Fruit fly (Drosophila melanogaster) whole organism, adult: Measurements from ENCODE around the gene Pdss2.

ENCODE experiments used
- CG11617 ChIP-seq: fragments of 200-800 bp; sonication (Bioruptor generic); optimal IDR thresholded peaks from 2 replicates; lab custom pipeline; 2017; ENCODE audit warnings: mild to moderate bottlenecking, missing biosample characterization, missing genetic modification reagents, missing genetic modification characterization
- CG12768 ChIP-seq: fragments of 200-800 bp; sonication (Bioruptor generic); optimal IDR thresholded peaks from 2 replicates; lab custom pipeline; 2017; ENCODE audit warnings: missing biosample characterization, missing genetic modification characterization, mild to moderate bottlenecking, moderate library complexity, missing genetic modification reagents
- CG14711 ChIP-seq: fragments of 200-800 bp; sonication (Bioruptor generic); optimal IDR thresholded peaks from 2 replicates; lab custom pipeline; 2018; ENCODE audit warnings: missing biosample characterization, mild to moderate bottlenecking, missing genetic modification characterization, moderate library complexity
- CG1620 ChIP-seq: fragments of 200-800 bp; sonication (Bioruptor generic); optimal IDR thresholded peaks from 2 replicates; lab custom pipeline; 2016; ENCODE audit warnings: missing biosample characterization, missing genetic modification characterization
- CG33017 ChIP-seq: fragments of 200-800 bp; sonication (Bioruptor generic); optimal IDR thresholded peaks from 2 replicates; lab custom pipeline; 2018; ENCODE audit warnings: missing biosample characterization, mild to moderate bottlenecking, missing genetic modification characterization, moderate library complexity
- CG5204 ChIP-seq: fragments of 200-800 bp; sonication (Bioruptor generic); optimal IDR thresholded peaks from 2 replicates; lab custom pipeline; 2016; ENCODE audit warnings: missing biosample characterization, missing genetic modification characterization
- CG7045 ChIP-seq: fragments of 200-800 bp; sonication (Bioruptor generic); optimal IDR thresholded peaks from 2 replicates; lab custom pipeline; 2017; ENCODE audit warnings: missing biosample characterization, mild to moderate bottlenecking, missing genetic modification characterization
- CG7101 ChIP-seq: fragments of 200-800 bp; sonication (Bioruptor generic); optimal IDR thresholded peaks from 2 replicates; lab custom pipeline; 2018; ENCODE audit warnings: missing biosample characterization, mild to moderate bottlenecking, missing genetic modification characterization, moderate library complexity
- Clk ChIP-seq: fragments of 200-800 bp; sonication (Bioruptor generic); optimal IDR thresholded peaks from 2 replicates; lab custom pipeline; 2017; ENCODE audit warnings: missing biosample characterization, missing genetic modification characterization
- Crg-1 ChIP-seq: fragments of 200-800 bp; sonication (Bioruptor generic); optimal IDR thresholded peaks from 2 replicates; lab custom pipeline; 2016; ENCODE audit warnings: missing biosample characterization, missing genetic modification characterization
- Hr96 ChIP-seq: fragments of 200-800 bp; sonication (Bioruptor generic); optimal IDR thresholded peaks from 2 replicates; lab custom pipeline; 2016; ENCODE audit warnings: missing biosample characterization, missing genetic modification characterization
- Mnt ChIP-seq: fragments of 200-800 bp; sonication (Bioruptor generic); optimal IDR thresholded peaks from 2 replicates; lab custom pipeline; 2016; ENCODE audit warnings: missing biosample characterization, mild to moderate bottlenecking, missing genetic modification characterization
- bab1 ChIP-seq: fragments of 200-800 bp; sonication (Bioruptor generic); optimal IDR thresholded peaks from 3 replicates; lab custom pipeline; 2019; ENCODE audit warnings: missing biosample characterization, mild to moderate bottlenecking, missing genetic modification characterization, moderate library complexity
- cic ChIP-seq: fragments of 200-800 bp; sonication (Bioruptor generic); optimal IDR thresholded peaks from 2 replicates; lab custom pipeline; 2017; ENCODE audit warnings: missing biosample characterization, mild to moderate bottlenecking, missing genetic modification characterization, moderate library complexity
- cnc ChIP-seq, 2 experiments: fragments of >200 bp; optimal IDR thresholded peaks; 2 replicates each; lab custom pipeline; 2017
- kay ChIP-seq: fragments of 200-800 bp; sonication (Bioruptor generic); peaks from one replicate; lab custom pipeline; 2016; ENCODE audit warnings: missing biosample characterization, missing genetic modification characterization, borderline replicate concordance
- ovo ChIP-seq: fragments of 200-800 bp; sonication (Bioruptor generic); optimal IDR thresholded peaks from 2 replicates; lab custom pipeline; 2016; ENCODE audit warnings: missing biosample characterization, missing genetic modification characterization
- pad ChIP-seq: fragments of 200-800 bp; sonication (Bioruptor generic); optimal IDR thresholded peaks from 3 replicates; lab custom pipeline; 2017; ENCODE audit warnings: missing biosample characterization, missing genetic modification characterization, mild to moderate bottlenecking, moderate library complexity, missing genetic modification reagents
- tj ChIP-seq: fragments of 200-800 bp; sonication (Bioruptor generic); optimal IDR thresholded peaks from 3 replicates; lab custom pipeline; 2017; ENCODE audit warnings: missing biosample characterization, mild to moderate bottlenecking, missing genetic modification characterization, moderate library complexity
- toe ChIP-seq: fragments of 200-800 bp; sonication (Bioruptor generic); optimal IDR thresholded peaks from 2 replicates; lab custom pipeline; 2016; ENCODE audit warnings: missing biosample characterization, missing genetic modification characterization

Pdss2 gene

DNA sequence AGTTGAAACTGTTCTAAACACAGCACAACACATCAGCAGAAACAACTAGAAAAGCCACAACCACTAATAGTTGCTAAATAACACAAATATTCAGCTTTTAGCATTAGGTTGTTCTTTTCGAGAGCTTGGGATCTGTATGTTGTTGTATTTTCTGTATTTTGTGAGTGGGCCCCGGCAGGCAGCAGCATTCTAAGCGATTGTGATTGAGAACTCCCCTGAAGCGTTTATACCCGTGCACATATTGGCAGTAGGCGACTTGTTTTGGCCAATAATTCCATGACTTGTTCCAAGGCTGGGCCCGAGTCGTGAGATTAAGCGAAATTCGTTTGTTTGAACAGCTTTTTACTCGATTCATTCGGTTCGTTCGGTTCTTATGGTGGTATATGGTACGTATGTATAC lies 34.3 kb downstream of the Pdss2 start:
- TF ChIP-seq CG1620 (GFP tag; lab: Kevin White, UChicago): no peak
- no peak for TF ChIP-seq kay (GFP tag; lab: Kevin White, UChicago)
- no peak for TF ChIP-seq pad
- no peak for TF ChIP-seq ovo
- TF ChIP-seq cnc (optimal IDR thresholded peaks at IDR 0.05; lab: Kevin White, UChicago): no peak
- TF ChIP-seq Clk (GFP tag; lab: Kevin White, UChicago): no peak
- TF ChIP-seq CG7101: no peak
- TF ChIP-seq cic: no peak
- TF ChIP-seq Crg-1 (GFP tag; lab: Kevin White, UChicago): no peak
- no peak for TF ChIP-seq CG12768
- no peak for TF ChIP-seq Mnt (GFP tag; lab: Kevin White, UChicago)
- TF ChIP-seq tj (GFP tag; lab: Kevin White, UChicago): no peak
- TF ChIP-seq CG14711 (tag; lab: Kevin White, UChicago): no peak
- TF ChIP-seq toe: no peak
- TF ChIP-seq CG11617 (GFP tag; lab: Kevin White, UChicago): no peak
- no peak for TF ChIP-seq CG33017 (tag; lab: Kevin White, UChicago)
- no peak for TF ChIP-seq bab1 (GFP tag; lab: Kevin White, UChicago)

dm6 chr3L:21064587-21064986 lies 36.9 kb downstream of the Pdss2 start:
- TF ChIP-seq CG11617 (GFP tag; lab: Kevin White, UChicago) (no peak), cic (no peak), Clk (GFP tag; lab: Kevin White, UChicago) (no peak), CG1620 (GFP tag; lab: Kevin White, UChicago) (no peak), toe (no peak), CG14711 (tag; lab: Kevin White, UChicago) (no peak), CG7045 (no peak), bab1 (GFP tag; lab: Kevin White, UChicago) (no peak), pad (no peak), cnc (optimal IDR thresholded peaks at IDR 0.05; lab: Kevin White, UChicago) (no peak), CG7101 (no peak), Mnt (GFP tag; lab: Kevin White, UChicago) (no peak), Hr96 (GFP tag; lab: Kevin White, UChicago) (no peak), ovo (no peak), tj (GFP tag; lab: Kevin White, UChicago) (no peak), CG5204 (GFP tag; lab: Kevin White, UChicago) (no peak), Crg-1 (GFP tag; lab: Kevin White, UChicago) (no peak), kay (GFP tag; lab: Kevin White, UChicago) (no peak), CG12768 (no peak)

DNA sequence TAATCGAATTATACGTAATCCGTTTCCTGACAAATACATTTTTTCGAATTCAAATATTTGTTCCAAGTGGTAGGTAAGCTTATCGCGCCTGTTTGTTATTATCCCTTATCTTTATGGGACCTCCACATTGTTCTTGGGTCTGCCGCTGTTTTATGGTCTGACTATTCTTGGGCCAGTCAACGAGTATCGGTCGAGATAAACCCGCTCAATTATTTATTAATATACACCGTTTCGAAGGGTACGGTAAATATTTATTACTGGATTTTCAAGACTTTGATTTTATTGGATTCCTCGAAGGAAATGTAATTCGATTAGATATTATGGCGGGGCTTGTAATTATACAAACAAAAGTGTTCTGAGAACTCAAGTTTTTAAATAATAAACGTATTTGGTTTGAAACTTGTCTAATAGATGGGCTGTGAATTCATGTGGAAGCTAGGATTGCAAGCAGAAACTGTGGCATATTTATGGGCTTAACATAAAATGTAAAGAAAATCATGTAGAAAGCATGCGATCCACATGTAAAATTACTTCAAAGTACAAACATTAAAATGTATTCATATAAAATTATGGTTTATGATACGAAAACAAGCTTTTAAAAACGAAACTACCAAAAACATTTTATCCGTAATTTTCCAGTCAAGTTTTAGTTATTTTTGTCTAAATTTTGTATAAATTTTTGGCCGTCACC lies 37.6 kb downstream of the Pdss2 start, which contains the start of gene CG43072:
Gene CG43072, plus strand, starts transcription at position 641 of the 691 bp plus-strand sequence.
- TF ChIP-seq cic (peak; percentile 44), CG11617 (GFP tag; lab: Kevin White, UChicago) (no peak), Crg-1 (GFP tag; lab: Kevin White, UChicago) (no peak), CG14711 (tag; lab: Kevin White, UChicago) (no peak), CG33017 (tag; lab: Kevin White, UChicago) (peak; percentile 49), Hr96 (GFP tag; lab: Kevin White, UChicago) (no peak), CG5204 (GFP tag; lab: Kevin White, UChicago) (no peak), cnc (optimal IDR thresholded peaks at IDR 0.05; lab: Kevin White, UChicago) (no peak), Clk (GFP tag; lab: Kevin White, UChicago) (no peak), CG12768 (peak; percentile 32), CG1620 (GFP tag; lab: Kevin White, UChicago) (no peak), tj (GFP tag; lab: Kevin White, UChicago) (no peak), CG7101 (peak; percentile 12), kay (GFP tag; lab: Kevin White, UChicago) (no peak), Mnt (GFP tag; lab: Kevin White, UChicago) (no peak), bab1 (GFP tag; lab: Kevin White, UChicago) (no peak)

- TF ChIP-seq Crg-1 (GFP tag; lab: Kevin White, UChicago) (no peak), CG11617 (GFP tag; lab: Kevin White, UChicago) (no peak), CG12768 (no peak), CG5204 (GFP tag; lab: Kevin White, UChicago) (no peak), CG1620 (GFP tag; lab: Kevin White, UChicago) (no peak), CG14711 (tag; lab: Kevin White, UChicago) (no peak)
These were observed 38.6 kb downstream of the Pdss2 start for dm6 chr3L:21066210-21066912.

dm6 chr3L:21067553-21068157 lies 39.9 kb downstream of the Pdss2 start:
- TF ChIP-seq Hr96 (GFP tag; lab: Kevin White, UChicago) (no peak), CG5204 (GFP tag; lab: Kevin White, UChicago) (no peak), Crg-1 (GFP tag; lab: Kevin White, UChicago) (no peak), CG7101 (no peak)

DNA sequence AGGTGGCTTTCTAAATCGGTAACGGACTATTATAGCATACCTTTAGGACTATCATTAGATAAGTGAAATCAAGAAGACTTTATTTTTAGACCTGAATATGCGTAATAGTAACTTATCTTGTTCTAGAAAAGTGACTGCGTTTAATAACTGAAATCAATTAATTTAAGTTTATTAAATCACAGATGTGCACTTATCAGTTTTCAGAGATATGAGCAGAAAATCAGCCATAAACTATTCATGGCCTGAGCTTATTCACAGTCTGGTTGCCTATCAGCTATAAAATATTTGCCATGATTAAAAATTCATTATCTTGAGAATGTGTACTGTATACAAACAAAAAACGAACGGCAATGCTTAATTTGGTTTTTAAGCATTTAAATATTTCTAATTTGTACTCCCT lies 41.7 kb downstream of the Pdss2 start:
- TF ChIP-seq cic (no peak), Hr96 (GFP tag; lab: Kevin White, UChicago) (no peak), Crg-1 (GFP tag; lab: Kevin White, UChicago) (no peak), CG5204 (GFP tag; lab: Kevin White, UChicago) (no peak), CG7045 (no peak), bab1 (GFP tag; lab: Kevin White, UChicago) (no peak), pad (no peak), tj (GFP tag; lab: Kevin White, UChicago) (no peak), Clk (GFP tag; lab: Kevin White, UChicago) (no peak), Mnt (GFP tag; lab: Kevin White, UChicago) (no peak)
